Worm (Caenorhabditis elegans): Measurements from ENCODE around the gene osm-1.

ce11 chrX:16590230-16590629 lies 49.8 kb downstream of the osm-1 start:
- TF ChIP-seq hlh-30 (tag; optimal IDR thresholded peaks at IDR 0.05; ENCODE audit: insufficient read depth) (no peak), pha-4 (tag; optimal IDR thresholded peaks at IDR 0.05) (no peak)

Data from whole organism, late embryonic.